Worm (Caenorhabditis elegans) whole organism, late embryonic: ENCODE data around the gene D1014.5.

ENCODE experiments used
- ceh-30 ChIP-seq: fragments of 150-350 bp; optimal IDR thresholded peaks from 2 replicates; lab custom pipeline; 2014; ENCODE audit warnings: missing biosample characterization, missing genetic modification characterization
- ceh-31 ChIP-seq: sonication (generic microtip); optimal IDR thresholded peaks from 2 replicates; lab custom pipeline; 2016; ENCODE audit warnings: missing genetic modification characterization, missing compliant biosample characterization
- eyg-1 ChIP-seq: sonication (generic microtip); optimal IDR thresholded peaks from 2 replicates; lab custom pipeline; 2016; ENCODE audit warnings: missing genotype, missing genetic modification characterization, missing compliant biosample characterization
- gmeb-2 ChIP-seq: sonication (generic microtip); optimal IDR thresholded peaks from 2 replicates; lab custom pipeline; 2016; ENCODE audit warnings: missing genetic modification characterization, inconsistent platforms, missing compliant biosample characterization
- rnt-1 ChIP-seq: sonication (generic microtip); optimal IDR thresholded peaks from 2 replicates; lab custom pipeline; 2016; ENCODE audit warnings: missing genetic modification characterization, missing compliant biosample characterization

The D1014.5 gene

ce11 chrV:8171688-8172087, 48.2 kb downstream of the D1014.5 start:
- TF ChIP-seq eyg-1 = no peak
- TF ChIP-seq ceh-30 (tag; lab: Kevin White, UChicago) = no peak
- TF ChIP-seq rnt-1 = no peak
- no peak for TF ChIP-seq gmeb-2 (tag; lab: Kevin White, UChicago)
- no peak for TF ChIP-seq ceh-31 (tag; lab: Kevin White, UChicago)
